Worm (Caenorhabditis elegans): ENCODE results near the gene stau-1.
A peak's percentile ranks its signal among the peaks of the same experiment; 100 is the strongest.

stau-1 gene

ce11 chrX:1051041-1051440 lies 16.0 kb upstream of the stau-1 start:
- TF ChIP-seq ZK185.1 (tag; optimal IDR thresholded peaks at IDR 0.05; ENCODE audit: poor library complexity, severe bottlenecking) (no peak), egrh-3 (GFP tag; IDR thresholded peaks at IDR 0.05) (no peak), hlh-26 (GFP tag; conservative IDR thresholded peaks at IDR 0.05) (no peak), F49E8.2 (tag; optimal IDR thresholded peaks at IDR 0.05; ENCODE audit: insufficient read depth) (no peak), lsy-27 (tag; optimal IDR thresholded peaks at IDR 0.05; ENCODE audit: borderline replicate concordance, insufficient read depth) (no peak), nhr-179 (tag; optimal IDR thresholded peaks at IDR 0.05) (no peak), aptf-2 (GFP tag; conservative IDR thresholded peaks at IDR 0.05) (no peak), C17E4.6 (GFP tag; IDR thresholded peaks at IDR 0.05) (no peak), somi-1 (GFP tag; optimal IDR thresholded peaks at IDR 0.05) (no peak), Y56A3A.18 (GFP tag; IDR thresholded peaks at IDR 0.05) (no peak), snpc-3.4 (tag; optimal IDR thresholded peaks at IDR 0.05) (no peak), let-607 (tag; optimal IDR thresholded peaks at IDR 0.05) (no peak), egl-18 (GFP tag; IDR thresholded peaks at IDR 0.05) (no peak), B0336.3 (GFP tag; IDR thresholded peaks at IDR 0.05) (no peak), cebp-1 (GFP tag; IDR thresholded peaks at IDR 0.05) (no peak), cebp-1 (tag; optimal IDR thresholded peaks at IDR 0.05) (no peak), mel-28 (tag; optimal IDR thresholded peaks at IDR 0.05; ENCODE audit: borderline replicate concordance) (no peak), ztf-3 (GFP tag; optimal IDR thresholded peaks at IDR 0.05) (no peak), ama-1 (optimal IDR thresholded peaks at IDR 0.05) (no peak), ama-1 (GFP tag; optimal IDR thresholded peaks at IDR 0.05) (no peak), ceh-91 (GFP tag; IDR thresholded peaks at IDR 0.05) (no peak)

ce11 chrX:1046156-1046831 lies 11.2 kb upstream of the stau-1 start, which contains the start of gene vpat-1:
vpat-1 (minus strand) TSS chrX:1046206.
- TF ChIP-seq nhr-80 (tag; optimal IDR thresholded peaks at IDR 0.05) (peak; percentile 68), T26A5.8 (tag; optimal IDR thresholded peaks at IDR 0.05) (no peak)

- TF ChIP-seq nfyb-1 (GFP tag; IDR thresholded peaks at IDR 0.05) (no peak), cebp-1 (GFP tag; IDR thresholded peaks at IDR 0.05) (0 out of 2 replicates have a peak, but pooled peaks have one; percentile 51), cebp-1 (tag; optimal IDR thresholded peaks at IDR 0.05) (peak; percentile 73)
Observed at ce11 chrX:1044327-1044726, 9.2 kb upstream of the stau-1 start.

ce11 chrX:1038347-1038746 lies 3.3 kb upstream of the stau-1 start, which contains the start of gene F55A4.7:
F55A4.7 (minus strand) TSS chrX:1038447.
- no peak for TF ChIP-seq nhr-27 (tag; optimal IDR thresholded peaks at IDR 0.05)
- TF ChIP-seq ceh-91 (GFP tag; IDR thresholded peaks at IDR 0.05), result no peak
- TF ChIP-seq bed-2 (GFP tag; IDR thresholded peaks at IDR 0.05), result no peak

ce11 chrX:1030867-1031266 lies 4.2 kb downstream of the stau-1 start:
- TF ChIP-seq snpc-1.1 (tag; optimal IDR thresholded peaks at IDR 0.05; ENCODE audit: insufficient read depth), result no peak
- no peak for TF ChIP-seq rpc-1 (optimal IDR thresholded peaks at IDR 0.05)
- TF ChIP-seq rpc-1 (tag; optimal IDR thresholded peaks at IDR 0.05), result no peak
- no peak for TF ChIP-seq lsl-1 (GFP tag; optimal IDR thresholded peaks at IDR 0.05)
- TF ChIP-seq F10E7.11 (tag; optimal IDR thresholded peaks at IDR 0.05), result no peak
- TF ChIP-seq nhr-90 (tag; optimal IDR thresholded peaks at IDR 0.05), result no peak
- TF ChIP-seq Y95B8A.8 (GFP tag; IDR thresholded peaks at IDR 0.05), result no peak
- TF ChIP-seq F57C9.4 (tag; optimal IDR thresholded peaks at IDR 0.05), result no peak
- TF ChIP-seq nhr-27 (tag; optimal IDR thresholded peaks at IDR 0.05), result no peak
- no peak for TF ChIP-seq bed-1 (GFP tag; IDR thresholded peaks at IDR 0.05)
- no peak for TF ChIP-seq egl-44 (GFP tag; IDR thresholded peaks at IDR 0.05)
- no peak for TF ChIP-seq nfyb-1 (GFP tag; IDR thresholded peaks at IDR 0.05)
- TF ChIP-seq K11D2.4 (GFP tag; IDR thresholded peaks at IDR 0.05), result no peak
- no peak for TF ChIP-seq T26A5.8 (tag; optimal IDR thresholded peaks at IDR 0.05)
- no peak for TF ChIP-seq attf-6 (GFP tag; IDR thresholded peaks at IDR 0.05)

All from whole organism, young adult.